Worm (Caenorhabditis elegans) whole organism, L1 larva: ENCODE results near the gene Y51A2D.21.

ENCODE experiments used
- C04F5.9 ChIP-seq: sonication (generic microtip); optimal IDR thresholded peaks from 2 replicates; lab custom pipeline; 2016; ENCODE audit warnings: missing genetic modification characterization, missing compliant biosample characterization
- C16A3.4 ChIP-seq: fragments of 150-350 bp; optimal IDR thresholded peaks from 2 replicates; lab custom pipeline; 2014; ENCODE audit warnings: missing biosample characterization, missing genetic modification characterization
- Y116A8C.19 ChIP-seq: sonication (generic microtip); optimal IDR thresholded peaks from 2 replicates; lab custom pipeline; 2016; ENCODE audit warnings: missing compliant biosample characterization, missing genetic modification characterization, borderline replicate concordance
- alr-1 ChIP-seq: fragments of 200-800 bp; sonication (Bioruptor generic); optimal IDR thresholded peaks from 2 replicates; lab custom pipeline; 2018; ENCODE audit warnings: borderline replicate concordance, mild to moderate bottlenecking, missing genetic modification characterization, missing compliant biosample characterization
- aly-2 ChIP-seq: fragments of 150-350 bp; optimal IDR thresholded peaks from 2 replicates; lab custom pipeline; 2014; ENCODE audit warnings: missing biosample characterization, missing genetic modification characterization
- blmp-1 ChIP-seq: fragments of 150-350 bp; optimal IDR thresholded peaks from 2 replicates; lab custom pipeline; 2014; ENCODE audit warnings: missing biosample characterization, missing genetic modification characterization
- ceh-82 ChIP-seq, 3 experiments: fragments of 150-350 bp in 1 of 3; sonication (generic microtip) in 2 of 3; optimal IDR thresholded peaks; 2 replicates each; lab custom pipeline; 2014 to 2017; ENCODE audit warnings: missing biosample characterization in 3 of 3, missing genetic modification characterization in 3 of 3
- ceh-88 ChIP-seq: fragments of 200-800 bp; sonication (Bioruptor generic); IDR thresholded peaks from 2 replicates; pipeline ENCODE4 v1.3.6; 2022; ENCODE audit warnings: missing genetic modification characterization, missing compliant biosample characterization
- ceh-90 ChIP-seq: sonication (generic microtip); optimal IDR thresholded peaks from 2 replicates; lab custom pipeline; 2016; ENCODE audit warnings: missing genetic modification characterization, missing compliant biosample characterization
- ces-1 ChIP-seq: fragments of 150-350 bp; optimal IDR thresholded peaks from 2 replicates; lab custom pipeline; 2014; ENCODE audit warnings: missing biosample characterization, missing genetic modification reagents, missing genetic modification characterization
- dpl-1 ChIP-seq, 3 experiments: fragments of 150-350 bp in 2 of 3; sonication (generic microtip) in 1 of 3; optimal IDR thresholded peaks; 2 replicates each; lab custom pipeline; 2014 to 2017; ENCODE audit warnings: missing biosample characterization in 3 of 3, missing genetic modification characterization in 3 of 3, missing genetic modification reagents in 3 of 3
- efl-1 ChIP-seq, 4 experiments: fragments of 150-350 bp; optimal IDR thresholded peaks in 3 of 4; peaks in 1 of 4; 1 replicate in 1 of 4; 2 replicates in 3 of 4; lab custom pipeline; 2014; ENCODE audit warnings: missing biosample characterization in 2 of 4, missing genetic modification characterization in 2 of 4, missing genetic modification reagents in 2 of 4
- efl-3 ChIP-seq: fragments of 200-800 bp; sonication (Bioruptor generic); optimal IDR thresholded peaks from 2 replicates; lab custom pipeline; 2018; ENCODE audit warnings: mild to moderate bottlenecking, missing genetic modification characterization, missing compliant biosample characterization
- elt-2 ChIP-seq: sonication (generic microtip); optimal IDR thresholded peaks from 2 replicates; lab custom pipeline; 2016; ENCODE audit warnings: missing genetic modification characterization, mild to moderate bottlenecking, inconsistent platforms, missing compliant biosample characterization, missing genetic modification reagents
- elt-3 ChIP-seq, 6 experiments: fragments of 150-350 bp in 1 of 6; sonication (generic microtip); optimal IDR thresholded peaks; 2 replicates each; lab custom pipeline; 2017 to 2018; ENCODE audit warnings: missing biosample characterization in 6 of 6, missing genetic modification characterization in 6 of 6, inconsistent platforms in 1 of 6
- fkh-10 ChIP-seq: sonication (generic microtip); optimal IDR thresholded peaks from 2 replicates; lab custom pipeline; 2017; ENCODE audit warnings: missing biosample characterization, missing genetic modification reagents, missing genetic modification characterization
- fkh-8 ChIP-seq: sonication (generic microtip); optimal IDR thresholded peaks from 2 replicates; lab custom pipeline; 2016; ENCODE audit warnings: mild to moderate bottlenecking, missing genetic modification characterization, missing compliant biosample characterization
- fos-1 ChIP-seq: fragments of 150-350 bp; optimal IDR thresholded peaks from 2 replicates; lab custom pipeline; 2014; ENCODE audit warnings: missing biosample characterization, missing genetic modification characterization
- grh-1 ChIP-seq: fragments of 200-800 bp; sonication (Bioruptor generic); IDR thresholded peaks from 2 replicates; pipeline ENCODE4 v1.3.6; 2022; ENCODE audit warnings: missing genetic modification reagents, missing genetic modification characterization, missing compliant biosample characterization
- hlh-17 ChIP-seq: fragments of 200-800 bp; sonication (Bioruptor generic); optimal IDR thresholded peaks from 2 replicates; lab custom pipeline; 2018; ENCODE audit warnings: missing genetic modification characterization, mild to moderate bottlenecking, missing compliant biosample characterization, moderate library complexity, borderline replicate concordance
- irx-1 ChIP-seq: sonication (generic microtip); optimal IDR thresholded peaks from 2 replicates; lab custom pipeline; 2016; ENCODE audit warnings: missing genetic modification characterization, missing compliant biosample characterization
- jun-1 ChIP-seq: fragments of 150-350 bp; optimal IDR thresholded peaks from 2 replicates; lab custom pipeline; 2014; ENCODE audit warnings: missing biosample characterization, missing genetic modification reagents, missing genetic modification characterization
- lin-14 ChIP-seq: fragments of 200-800 bp; sonication (Bioruptor generic); optimal IDR thresholded peaks from 2 replicates; lab custom pipeline; 2018; ENCODE audit warnings: mild to moderate bottlenecking, missing genetic modification characterization, moderate library complexity, missing compliant biosample characterization
- lsy-2 ChIP-seq, 2 experiments: fragments of 150-350 bp; optimal IDR thresholded peaks; 2 replicates each; lab custom pipeline; 2014; ENCODE audit warnings: missing biosample characterization in 2 of 2, missing genetic modification characterization in 2 of 2
- mab-9 ChIP-seq: fragments of 200-800 bp; sonication (Bioruptor generic); IDR thresholded peaks from 2 replicates; pipeline ENCODE4 v1.3.6; 2022; ENCODE audit warnings: missing genetic modification reagents, missing genetic modification characterization, missing compliant biosample characterization
- mdl-1 ChIP-seq, 2 experiments: fragments of 150-350 bp; optimal IDR thresholded peaks; 2 replicates each; lab custom pipeline; 2014 to 2017; ENCODE audit warnings: missing biosample characterization in 2 of 2, missing genetic modification characterization in 2 of 2, inconsistent platforms in 1 of 2
- nhr-20 ChIP-seq: sonication (generic microtip); optimal IDR thresholded peaks from 2 replicates; lab custom pipeline; 2016; ENCODE audit warnings: mild to moderate bottlenecking, missing genetic modification characterization, missing compliant biosample characterization
- nhr-237 ChIP-seq: fragments of 150-350 bp; optimal IDR thresholded peaks from 2 replicates; lab custom pipeline; 2014; ENCODE audit warnings: missing biosample characterization, missing genetic modification characterization
- nhr-47 ChIP-seq: sonication (generic microtip); optimal IDR thresholded peaks from 2 replicates; lab custom pipeline; 2016; ENCODE audit warnings: mild to moderate bottlenecking, missing genetic modification characterization, moderate library complexity, missing compliant biosample characterization
- nhr-71 ChIP-seq: sonication (generic microtip); optimal IDR thresholded peaks from 2 replicates; lab custom pipeline; 2016; ENCODE audit warnings: mild to moderate bottlenecking, missing genetic modification characterization, moderate library complexity, missing compliant biosample characterization
- nhr-77 ChIP-seq: fragments of 150-350 bp; optimal IDR thresholded peaks from 2 replicates; lab custom pipeline; 2014; ENCODE audit warnings: missing biosample characterization, missing genetic modification characterization
- nhr-84 ChIP-seq: sonication (generic microtip); optimal IDR thresholded peaks from 2 replicates; lab custom pipeline; 2017; ENCODE audit warnings: missing biosample characterization, missing genetic modification characterization
- pax-3 ChIP-seq: fragments of 200-800 bp; sonication (Bioruptor generic); optimal IDR thresholded peaks from 2 replicates; lab custom pipeline; 2018; ENCODE audit warnings: mild to moderate bottlenecking, missing genetic modification characterization, moderate library complexity, missing compliant biosample characterization
- snpc-4 ChIP-seq: fragments of 150-350 bp; optimal IDR thresholded peaks from 2 replicates; lab custom pipeline; 2014; ENCODE audit warnings: missing biosample characterization, missing genetic modification characterization
- snu-23 ChIP-seq: sonication (generic microtip); optimal IDR thresholded peaks from 2 replicates; lab custom pipeline; 2016; ENCODE audit warnings: missing genetic modification characterization, missing compliant biosample characterization
- unc-130 ChIP-seq: fragments of 150-350 bp; optimal IDR thresholded peaks from 2 replicates; lab custom pipeline; 2017; ENCODE audit warnings: missing biosample characterization, missing genetic modification characterization, inconsistent platforms
- unc-30 ChIP-seq: sonication (generic microtip); optimal IDR thresholded peaks from 2 replicates; lab custom pipeline; 2017; ENCODE audit warnings: missing biosample characterization, missing genetic modification characterization
- unc-62 ChIP-seq: fragments of 150-350 bp; optimal IDR thresholded peaks from 2 replicates; lab custom pipeline; 2014; ENCODE audit warnings: missing biosample characterization, missing genetic modification reagents, missing genetic modification characterization
- unc-98 ChIP-seq: fragments of 200-800 bp; sonication (Bioruptor generic); IDR thresholded peaks from 2 replicates; pipeline ENCODE4 v1.3.6; 2022; ENCODE audit warnings: missing genetic modification characterization, missing compliant biosample characterization
- xbp-1 ChIP-seq: sonication (generic microtip); optimal IDR thresholded peaks from 2 replicates; lab custom pipeline; 2016; ENCODE audit warnings: missing genetic modification characterization, missing compliant biosample characterization
- zip-4 ChIP-seq: fragments of 200-800 bp; sonication (Bioruptor generic); optimal IDR thresholded peaks from 2 replicates; lab custom pipeline; 2018; ENCODE audit warnings: mild to moderate bottlenecking, missing genetic modification characterization, moderate library complexity, missing compliant biosample characterization

The Y51A2D.21 gene

ce11 chrV:18592448-18592847, 20.8 kb downstream of the Y51A2D.21 start, which contains the start of gene grdn-1:
Gene grdn-1, plus strand, starts transcription at chrV:18592748.
- no peak for TF ChIP-seq mdl-1 (tag; optimal IDR thresholded peaks at IDR 0.05; lab: Kevin White, UChicago)
- no peak for TF ChIP-seq elt-2 (tag; lab: Kevin White, UChicago)
- no peak for TF ChIP-seq snpc-4 (tag; lab: Kevin White, UChicago)
- no peak for TF ChIP-seq aly-2 (tag; lab: Kevin White, UChicago)
- no peak for TF ChIP-seq pax-3

- TF ChIP-seq elt-2 (tag; lab: Kevin White, UChicago) (no peak), ceh-88 (GFP tag; lab: Robert Waterston, UW) (no peak), snu-23 (GFP tag; lab: Kevin White, UChicago) (no peak), fkh-10 (no peak), fos-1 (tag; lab: Kevin White, UChicago) (no peak)
These were observed 24.6 kb downstream of the Y51A2D.21 start for ce11 chrV:18596240-18596639.

ce11 chrV:18597779-18598178, 26.1 kb downstream of the Y51A2D.21 start:
- no peak for TF ChIP-seq hlh-17 (GFP tag; lab: Kevin White, UChicago)

ce11 chrV:18605510-18605909, 33.9 kb downstream of the Y51A2D.21 start:
- no peak for TF ChIP-seq mab-9 (GFP tag; lab: Robert Waterston, UW)
- no peak for TF ChIP-seq unc-30 (tag; lab: Kevin White, UChicago)
- no peak for TF ChIP-seq dpl-1 (GFP tag; optimal IDR thresholded peaks at IDR 0.05; lab: Kevin White, UChicago)
- no peak for TF ChIP-seq unc-98 (GFP tag; lab: Robert Waterston, UW)
- no peak for TF ChIP-seq nhr-47 (tag; lab: Kevin White, UChicago)
- TF ChIP-seq efl-3 (GFP tag; lab: Kevin White, UChicago): no peak
- no peak for TF ChIP-seq lin-14 (GFP tag; lab: Kevin White, UChicago)
- no peak for TF ChIP-seq Y116A8C.19 (tag; lab: Kevin White, UChicago)
- no peak for TF ChIP-seq nhr-237

- TF ChIP-seq nhr-84 (tag; lab: Kevin White, UChicago): no peak
- no peak for TF ChIP-seq C04F5.9 (tag; lab: Kevin White, UChicago)
- TF ChIP-seq xbp-1 (tag; lab: Kevin White, UChicago): no peak
- TF ChIP-seq irx-1 (tag; lab: Kevin White, UChicago): no peak
- no peak for TF ChIP-seq ces-1 (GFP tag; lab: Kevin White, UChicago)
- no peak for TF ChIP-seq snu-23 (GFP tag; lab: Kevin White, UChicago)
- no peak for TF ChIP-seq ceh-90 (tag; lab: Kevin White, UChicago)
- no peak for TF ChIP-seq C16A3.4 (tag; lab: Kevin White, UChicago)
- no peak for TF ChIP-seq unc-130 (tag; lab: Kevin White, UChicago)
- no peak for TF ChIP-seq ceh-82 (tag; optimal IDR thresholded peaks at IDR 0.05; lab: Kevin White, UChicago)
- TF ChIP-seq unc-62: no peak
- no peak for TF ChIP-seq ceh-88 (GFP tag; lab: Robert Waterston, UW)
- TF ChIP-seq lin-14 (GFP tag; lab: Kevin White, UChicago): no peak
- no peak for TF ChIP-seq alr-1
- TF ChIP-seq mdl-1 (tag; optimal IDR thresholded peaks at IDR 0.05; lab: Kevin White, UChicago): no peak
- TF ChIP-seq elt-3 (tag; optimal IDR thresholded peaks at IDR 0.05; lab: Kevin White, UChicago): no peak
These were observed 41.5 kb downstream of the Y51A2D.21 start for ce11 chrV:18613164-18613563.

- TF ChIP-seq unc-130 (tag; lab: Kevin White, UChicago) (peak; percentile 53), hlh-17 (GFP tag; lab: Kevin White, UChicago) (no peak), nhr-77 (peak; percentile 46), grh-1 (peak; percentile 87), unc-98 (GFP tag; lab: Robert Waterston, UW) (no peak), ceh-82 (tag; optimal IDR thresholded peaks at IDR 0.05; lab: Kevin White, UChicago) (peak in 2 of 3 experiments; percentile 4 to 45), fkh-8 (tag; lab: Kevin White, UChicago) (peak; percentile 65), nhr-71 (tag; lab: Kevin White, UChicago) (peak; percentile 76), lsy-2 (tag; optimal IDR thresholded peaks at IDR 0.05; lab: Kevin White, UChicago) (peak; percentile 28 to 58), efl-1 (optimal IDR thresholded peaks at IDR 0.05; lab: Kevin White, UChicago) (peak; percentile 44 to 55), efl-1 (GFP tag; optimal IDR thresholded peaks at IDR 0.05 in 1 of 2; lab: Kevin White, UChicago) (peak in 1 of 2 experiments; percentile 9), zip-4 (GFP tag; lab: Kevin White, UChicago) (no peak), nhr-20 (peak; percentile 76), lin-14 (GFP tag; lab: Kevin White, UChicago) (peak; percentile 79), alr-1 (no peak), blmp-1 (tag; lab: Kevin White, UChicago) (peak; percentile 51), jun-1 (peak; percentile 17)
These were observed 42.9 kb downstream of the Y51A2D.21 start for ce11 chrV:18614498-18614897.
